Fruit fly (Drosophila melanogaster) whole organism, pupa: ENCODE measurements around the gene CG15283.

Experiments used
- CG10348 ChIP-seq: fragments of 200-800 bp; sonication (Bioruptor generic); IDR thresholded peaks from 2 replicates; pipeline ENCODE4 v1.3.6; 2022; ENCODE audit warnings: missing biosample characterization, missing genetic modification characterization
- CG12605 ChIP-seq: fragments of 200-800 bp; sonication (Bioruptor generic); IDR thresholded peaks from 2 replicates; pipeline ENCODE4 v1.3.6; 2022; ENCODE audit warnings: missing biosample characterization, missing genetic modification characterization
- CG13204 ChIP-seq: fragments of 200-800 bp; sonication (Bioruptor generic); optimal IDR thresholded peaks from 2 replicates; lab custom pipeline; 2018; ENCODE audit warnings: missing biosample characterization, mild to moderate bottlenecking, missing genetic modification characterization, moderate library complexity
- CG14655 ChIP-seq: fragments of 200-800 bp; sonication (Bioruptor generic); optimal IDR thresholded peaks from 3 replicates; lab custom pipeline; 2017; ENCODE audit warnings: mild to moderate bottlenecking, missing biosample characterization, missing genetic modification reagents, missing genetic modification characterization
- CG15710 ChIP-seq: fragments of 200-800 bp; sonication (Bioruptor generic); optimal IDR thresholded peaks from 2 replicates; lab custom pipeline; 2018; ENCODE audit warnings: missing biosample characterization, mild to moderate bottlenecking, missing genetic modification characterization, moderate library complexity
- CG17806 ChIP-seq: fragments of 200-800 bp; sonication (Bioruptor generic); optimal IDR thresholded peaks from 2 replicates; lab custom pipeline; 2018; ENCODE audit warnings: missing biosample characterization, mild to moderate bottlenecking, missing genetic modification characterization, moderate library complexity
- CG32121 ChIP-seq: fragments of 200-800 bp; sonication (Bioruptor generic); IDR thresholded peaks from 2 replicates; pipeline ENCODE4 v1.3.6; 2022; ENCODE audit warnings: missing biosample characterization, missing genetic modification characterization
- CG34367 ChIP-seq: fragments of 200-800 bp; sonication (Bioruptor generic); optimal IDR thresholded peaks from 2 replicates; lab custom pipeline; 2018; ENCODE audit warnings: missing biosample characterization, mild to moderate bottlenecking, missing genetic modification characterization
- CG4496 ChIP-seq: fragments of 200-800 bp; sonication (Bioruptor generic); IDR thresholded peaks from 3 replicates; pipeline ENCODE4 v1.3.6; 2022; ENCODE audit warnings: missing biosample characterization, missing genetic modification characterization
- CG8159 ChIP-seq: fragments of 200-800 bp; sonication (Bioruptor generic); optimal IDR thresholded peaks from 3 replicates; lab custom pipeline; 2018; ENCODE audit warnings: missing biosample characterization, mild to moderate bottlenecking, missing genetic modification characterization, moderate library complexity
- CG8301 ChIP-seq: fragments of 200-800 bp; sonication (Bioruptor generic); optimal IDR thresholded peaks from 2 replicates; lab custom pipeline; 2018; ENCODE audit warnings: missing biosample characterization, mild to moderate bottlenecking, missing genetic modification characterization
- CG9948 ChIP-seq: fragments of 200-800 bp; sonication (Bioruptor generic); optimal IDR thresholded peaks from 2 replicates; lab custom pipeline; 2018; ENCODE audit warnings: missing biosample characterization, mild to moderate bottlenecking, missing genetic modification characterization, moderate library complexity
- D1 ChIP-seq: fragments of 200-800 bp; sonication (Bioruptor generic); optimal IDR thresholded peaks from 2 replicates; lab custom pipeline; 2018; ENCODE audit warnings: missing biosample characterization, mild to moderate bottlenecking, missing genetic modification characterization, moderate library complexity
- EcR ChIP-seq: fragments of 200-800 bp; sonication (Bioruptor generic); optimal IDR thresholded peaks from 3 replicates; lab custom pipeline; 2019; ENCODE audit warnings: missing biosample characterization, missing genetic modification characterization, mild to moderate bottlenecking, moderate library complexity, missing genetic modification reagents
- Ets98B ChIP-seq: fragments of 200-800 bp; sonication (Bioruptor generic); IDR thresholded peaks from 2 replicates; pipeline ENCODE4 v1.3.6; 2022; ENCODE audit warnings: missing biosample characterization, missing genetic modification characterization
- Pif1A ChIP-seq: fragments of 200-800 bp; sonication (Bioruptor generic); optimal IDR thresholded peaks from 3 replicates; lab custom pipeline; 2016; ENCODE audit warnings: missing biosample characterization, missing genetic modification characterization
- Pif1B ChIP-seq: fragments of 200-800 bp; sonication (Bioruptor generic); optimal IDR thresholded peaks from 3 replicates; lab custom pipeline; 2016; ENCODE audit warnings: missing biosample characterization, missing genetic modification characterization
- Snoo ChIP-seq: fragments of 200-800 bp; sonication (Bioruptor generic); optimal IDR thresholded peaks from 3 replicates; lab custom pipeline; 2017; ENCODE audit warnings: missing biosample characterization, mild to moderate bottlenecking, missing genetic modification characterization, inconsistent platforms
- fd96Ca ChIP-seq: fragments of 200-800 bp; sonication (Bioruptor generic); IDR thresholded peaks from 3 replicates; pipeline ENCODE4 v1.3.6; 2022; ENCODE audit warnings: missing biosample characterization, missing genetic modification characterization
- gl ChIP-seq: fragments of 200-800 bp; sonication (Bioruptor generic); optimal IDR thresholded peaks from 2 replicates; lab custom pipeline; 2018; ENCODE audit warnings: missing biosample characterization, mild to moderate bottlenecking, missing genetic modification characterization
- rn ChIP-seq: fragments of 200-800 bp; sonication (Bioruptor generic); IDR thresholded peaks from 2 replicates; pipeline ENCODE4 v1.3.6; 2022; ENCODE audit warnings: missing biosample characterization, missing genetic modification characterization

Gene CG15283

DNA sequence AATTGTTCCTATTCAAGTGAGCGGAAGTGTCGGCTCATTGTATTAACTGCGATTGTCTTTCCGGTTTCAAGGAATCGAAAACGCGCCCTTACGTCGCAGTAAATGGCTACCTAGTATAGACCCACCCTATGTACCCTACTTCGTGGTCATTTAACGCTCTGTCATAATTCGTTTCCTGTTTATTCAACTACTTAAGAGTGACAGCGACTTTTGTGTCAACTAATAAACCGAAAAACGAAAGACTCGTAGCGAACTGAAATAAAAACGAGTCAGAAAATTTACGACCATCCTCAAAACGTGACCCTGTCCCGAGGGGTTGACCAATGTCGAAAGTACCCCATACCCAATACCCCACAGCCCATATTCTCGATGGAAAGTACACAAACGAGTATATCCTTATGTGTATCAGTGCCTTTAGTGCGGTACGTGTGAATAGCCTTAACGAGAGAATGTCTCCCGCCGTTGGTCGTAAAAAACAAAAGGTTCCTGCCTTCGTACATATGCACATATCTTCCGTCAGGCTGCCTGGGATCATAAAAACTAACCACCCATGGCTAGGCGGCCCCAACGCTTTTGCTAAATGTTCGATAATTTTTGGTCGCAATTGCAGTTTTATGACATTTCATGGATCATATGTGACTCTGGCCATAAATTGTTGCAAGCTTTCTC lies 8.8 kb upstream of the CG15283 start:
- TF ChIP-seq CG15710 (tag; lab: Kevin White, UChicago) (no peak), CG12605 (GFP tag; lab: Robert Waterston, UW) (no peak), EcR (GFP tag; lab: Kevin White, UChicago) (no peak), Pif1A (no peak), CG8301 (no peak), CG34367 (tag; lab: Kevin White, UChicago) (no peak), CG9948 (no peak), gl (tag; lab: Kevin White, UChicago) (no peak), CG10348 (GFP tag; lab: Robert Waterston, UW) (no peak), Pif1B (GFP tag; lab: Kevin White, UChicago) (no peak), Snoo (tag; lab: Kevin White, UChicago) (no peak), CG14655 (GFP tag; lab: Kevin White, UChicago) (no peak), fd96Ca (GFP tag; lab: Robert Waterston, UW) (no peak)

DNA sequence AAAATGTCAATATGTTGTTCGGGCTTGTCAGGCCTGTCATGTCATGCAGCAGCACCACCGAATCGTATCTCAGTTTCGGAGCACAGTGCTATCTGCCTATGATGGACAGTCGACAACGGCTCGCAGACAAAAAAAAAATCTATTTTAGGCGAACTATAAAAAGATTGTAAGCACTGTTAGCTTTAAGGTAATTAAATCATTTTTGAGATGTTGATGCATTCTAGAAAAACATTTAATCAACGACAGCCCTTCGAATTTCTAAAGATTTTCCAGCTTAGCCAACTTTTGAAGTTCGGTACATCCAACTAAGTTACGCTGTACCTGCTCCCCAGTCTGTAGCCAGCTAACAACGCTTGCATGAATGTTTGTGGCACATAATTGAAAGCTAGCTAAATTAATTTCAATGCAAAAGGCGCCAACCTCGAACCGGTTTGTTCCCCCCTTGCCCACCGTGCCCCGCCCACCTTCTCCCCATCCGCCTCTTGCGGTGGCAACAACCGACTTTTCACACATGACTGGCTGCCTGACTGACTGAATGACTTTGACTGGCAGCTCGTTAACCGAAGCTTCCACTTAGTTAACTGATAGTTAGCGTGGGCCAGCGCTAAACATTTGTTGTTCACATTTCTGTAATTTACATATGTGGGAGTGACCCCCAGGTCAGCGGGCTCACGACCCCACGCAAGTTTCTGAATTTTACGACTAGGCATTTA lies 7.6 kb upstream of the CG15283 start:
- TF ChIP-seq rn (GFP tag; lab: Robert Waterston, UW) (no peak), CG12605 (GFP tag; lab: Robert Waterston, UW) (peak; percentile 55), CG14655 (GFP tag; lab: Kevin White, UChicago) (peak; percentile 43), fd96Ca (GFP tag; lab: Robert Waterston, UW) (peak; percentile 67; the same call in 1 of the 3 replicates), D1 (no peak), CG10348 (GFP tag; lab: Robert Waterston, UW) (peak; percentile 51; the same call in 1 of the 2 replicates), Pif1B (GFP tag; lab: Kevin White, UChicago) (peak; percentile 20), CG34367 (tag; lab: Kevin White, UChicago) (peak; percentile 56), CG15710 (tag; lab: Kevin White, UChicago) (peak; percentile 69), Snoo (tag; lab: Kevin White, UChicago) (no peak), gl (tag; lab: Kevin White, UChicago) (no peak), CG4496 (GFP tag; lab: Robert Waterston, UW) (peak; percentile 52; the same call in 2 of the 3 replicates), CG13204 (peak; percentile 19), Ets98B (GFP tag; lab: Robert Waterston, UW) (peak; percentile 67), CG9948 (peak; percentile 17), CG8159 (tag; lab: Kevin White, UChicago) (peak; percentile 17), Pif1A (peak; percentile 11), CG17806 (no peak), CG32121 (GFP tag; lab: Robert Waterston, UW) (peak; percentile 69), CG8301 (peak; percentile 33), EcR (GFP tag; lab: Kevin White, UChicago) (peak; percentile 31)
- TF ChIP-seq, all 21 proteins: peak for 16

DNA sequence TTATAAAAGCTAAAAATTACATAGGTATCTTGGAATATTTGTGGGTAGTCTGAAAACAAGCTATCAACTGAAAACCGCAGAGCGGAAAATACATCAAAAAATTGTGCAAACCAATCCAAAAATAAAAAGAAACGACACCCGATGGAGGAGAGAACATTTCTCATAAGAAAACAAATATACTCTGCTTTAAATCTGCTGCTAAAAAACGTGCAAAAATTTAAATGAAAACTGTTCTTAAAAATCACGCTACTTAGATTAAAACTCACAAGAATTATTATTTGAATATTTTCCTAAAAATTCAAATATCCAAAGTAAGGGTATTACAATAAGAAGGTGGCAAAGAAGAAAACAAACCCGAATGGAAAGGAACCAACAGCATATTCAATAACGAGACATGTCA lies 6.7 kb upstream of the CG15283 start:
- TF ChIP-seq CG17806 (peak; percentile 9), CG8159 (tag; lab: Kevin White, UChicago) (peak; percentile 31), CG14655 (GFP tag; lab: Kevin White, UChicago) (peak; percentile 2), gl (tag; lab: Kevin White, UChicago) (no peak)
- TF ChIP-seq, all 21 proteins: peak for 3

DNA sequence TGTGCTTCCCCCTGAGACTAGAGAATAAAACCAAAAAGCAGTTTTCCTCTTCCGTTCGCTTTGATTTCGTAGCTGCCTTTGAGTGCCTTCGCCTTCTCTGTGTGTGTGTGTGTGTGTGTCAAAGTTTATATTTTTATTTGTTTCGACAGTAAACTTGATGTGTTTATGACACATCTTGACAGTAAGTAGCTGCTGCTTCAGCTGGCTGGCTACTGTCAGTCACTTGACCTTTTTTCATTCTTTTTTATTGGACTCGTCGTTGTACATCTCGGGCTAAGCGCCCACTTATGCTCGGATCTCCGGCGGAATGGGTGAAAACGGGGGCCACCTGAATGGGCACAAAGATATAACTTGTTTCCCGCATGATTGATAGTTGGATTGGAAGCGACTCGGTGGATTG lies 6.1 kb upstream of the CG15283 start:
- no peak for TF ChIP-seq CG8301

DNA sequence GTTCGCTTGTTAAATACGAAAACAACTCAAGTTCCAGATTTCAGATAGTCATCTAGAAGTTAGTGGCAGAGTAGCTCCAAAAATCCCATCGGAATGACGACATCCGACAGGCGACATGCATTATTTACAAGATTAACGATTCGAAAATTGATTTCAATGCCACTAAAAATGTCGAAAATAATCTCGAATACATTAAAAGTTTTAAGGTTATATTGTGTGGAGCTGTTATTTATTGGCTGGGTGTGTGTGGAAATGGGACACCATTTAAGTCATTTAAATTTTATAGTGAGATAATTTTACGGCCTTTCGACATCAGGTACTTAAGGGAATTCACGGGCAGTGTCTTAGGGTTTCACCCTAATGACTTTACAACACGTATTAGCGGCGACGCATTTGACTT lies 5.5 kb upstream of the CG15283 start:
- TF ChIP-seq Ets98B (GFP tag; lab: Robert Waterston, UW) (no peak), CG32121 (GFP tag; lab: Robert Waterston, UW) (no peak), Pif1B (GFP tag; lab: Kevin White, UChicago) (no peak), Pif1A (no peak), CG8301 (no peak), gl (tag; lab: Kevin White, UChicago) (no peak), CG14655 (GFP tag; lab: Kevin White, UChicago) (no peak), Snoo (tag; lab: Kevin White, UChicago) (no peak)

DNA sequence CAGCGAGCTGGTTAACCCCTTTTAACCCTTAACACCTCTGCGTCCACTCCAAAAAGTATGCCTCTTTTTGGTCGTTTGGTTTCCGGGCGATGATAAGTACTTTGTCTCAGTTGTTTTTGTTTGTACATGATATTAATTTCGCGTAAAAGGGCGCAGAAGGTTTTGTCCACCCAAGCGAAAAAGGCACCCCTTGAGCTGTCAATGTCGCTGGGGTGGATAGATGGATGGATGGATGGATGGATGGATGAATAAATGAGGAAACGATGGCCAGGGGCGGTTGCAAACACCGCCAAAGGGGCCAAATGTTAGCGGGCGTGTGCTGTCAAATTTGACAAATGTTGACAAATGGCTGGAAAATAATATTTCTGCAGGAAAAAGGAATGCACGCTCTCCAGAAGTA lies 4.4 kb upstream of the CG15283 start:
- TF ChIP-seq Snoo (tag; lab: Kevin White, UChicago) (no peak), rn (GFP tag; lab: Robert Waterston, UW) (no peak), CG32121 (GFP tag; lab: Robert Waterston, UW) (no peak), CG12605 (GFP tag; lab: Robert Waterston, UW) (no peak), Ets98B (GFP tag; lab: Robert Waterston, UW) (no peak), EcR (GFP tag; lab: Kevin White, UChicago) (no peak), fd96Ca (GFP tag; lab: Robert Waterston, UW) (no peak), CG8301 (no peak), CG34367 (tag; lab: Kevin White, UChicago) (no peak), CG4496 (GFP tag; lab: Robert Waterston, UW) (no peak), CG13204 (no peak), gl (tag; lab: Kevin White, UChicago) (no peak), CG14655 (GFP tag; lab: Kevin White, UChicago) (no peak), CG9948 (no peak), Pif1B (GFP tag; lab: Kevin White, UChicago) (no peak)
